Fruit fly (Drosophila melanogaster): Measurements from ENCODE around the gene Pdxk.

Pdxk gene

dm6 chr3L:9368665-9369064, 8.5 kb downstream of the Pdxk start:
- TF ChIP-seq foxo (GFP tag; optimal IDR thresholded peaks at IDR 0.05) = no peak

DNA sequence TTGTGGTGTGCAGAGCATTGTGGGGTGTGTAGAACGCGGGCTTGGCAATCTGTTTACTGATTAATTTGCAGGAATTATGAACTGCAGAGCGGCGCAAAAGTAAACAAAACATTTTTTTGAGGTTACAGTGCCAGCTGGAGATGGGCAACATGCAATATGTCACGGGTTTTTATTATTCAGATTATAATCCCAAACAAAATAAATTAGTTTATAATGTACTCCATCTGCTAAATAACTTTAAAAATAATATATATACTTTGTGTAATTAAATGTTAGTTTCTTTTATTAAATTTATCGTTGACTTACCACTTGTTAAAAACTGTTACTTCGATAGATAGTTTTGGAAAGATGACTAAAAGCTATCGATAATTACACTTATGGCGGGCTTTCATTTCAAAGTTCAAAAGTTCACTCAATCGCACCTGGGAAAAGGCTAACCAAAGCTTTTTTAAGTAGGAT, 10.8 kb downstream of the Pdxk start, which contains the start of gene Fdx1:
Gene Fdx1, minus strand, starts transcription at position 332 of the 459 bp plus-strand sequence.
- TF ChIP-seq Abd-B (GFP tag; optimal IDR thresholded peaks at IDR 0.05) (no peak), CG32264 (GFP tag; optimal IDR thresholded peaks at IDR 0.05) (no peak), tai (GFP tag; optimal IDR thresholded peaks at IDR 0.05) (no peak), HLH106 (tag; optimal IDR thresholded peaks at IDR 0.05) (peak; percentile 56), Rel (GFP tag; optimal IDR thresholded peaks at IDR 0.05) (no peak), Rel (tag; optimal IDR thresholded peaks at IDR 0.05) (peak; percentile 58), ey (GFP tag; optimal IDR thresholded peaks at IDR 0.05) (peak; percentile 23), GATAd (GFP tag; optimal IDR thresholded peaks at IDR 0.05) (no peak), Sp1 (GFP tag; optimal IDR thresholded peaks at IDR 0.05) (peak; percentile 54), Myc (optimal IDR thresholded peaks at IDR 0.05) (no peak), h (GFP tag; optimal IDR thresholded peaks at IDR 0.05) (peak; percentile 40), brk (GFP tag; optimal IDR thresholded peaks at IDR 0.05) (peak; percentile 61), Hr83 (GFP tag; optimal IDR thresholded peaks at IDR 0.05; ENCODE audit: poor library complexity, severe bottlenecking) (no peak), Dif (GFP tag; optimal IDR thresholded peaks at IDR 0.05; ENCODE audit: partially characterized antibody) (no peak), Dfd (GFP tag; optimal IDR thresholded peaks at IDR 0.05) (no peak), psq (GFP tag; optimal IDR thresholded peaks at IDR 0.05) (peak; percentile 39), Hr78 (GFP tag; optimal IDR thresholded peaks at IDR 0.05) (no peak), Vsx2 (GFP tag; optimal IDR thresholded peaks at IDR 0.05; ENCODE audit: partially characterized antibody) (no peak), woc (GFP tag; optimal IDR thresholded peaks at IDR 0.05) (peak; percentile 61), Jra (GFP tag; optimal IDR thresholded peaks at IDR 0.05) (peak; percentile 51), jim (GFP tag; optimal IDR thresholded peaks at IDR 0.05) (no peak), dmrt93B (GFP tag; optimal IDR thresholded peaks at IDR 0.05) (no peak), Mio (GFP tag; optimal IDR thresholded peaks at IDR 0.05) (no peak), Hnf4 (GFP tag; optimal IDR thresholded peaks at IDR 0.05) (peak; percentile 68), dl (GFP tag; optimal IDR thresholded peaks at IDR 0.05; ENCODE audit: insufficient read depth in 1 of 2, partially characterized antibody in 2 of 2) (no peak), fru (GFP tag; optimal IDR thresholded peaks at IDR 0.05) (no peak), sv (GFP tag; optimal IDR thresholded peaks at IDR 0.05) (peak; percentile 43), CG9705 (GFP tag; optimal IDR thresholded peaks at IDR 0.05) (no peak), usp (GFP tag; optimal IDR thresholded peaks at IDR 0.05) (no peak), pan (optimal IDR thresholded peaks at IDR 0.05) (no peak), lola (GFP tag; optimal IDR thresholded peaks at IDR 0.05) (no peak), dsf (GFP tag; optimal IDR thresholded peaks at IDR 0.05; ENCODE audit: borderline replicate concordance) (peak; percentile 32), br (GFP tag; optimal IDR thresholded peaks at IDR 0.05) (peak; percentile 20), N (GFP tag; optimal IDR thresholded peaks at IDR 0.05) (no peak), sage (GFP tag; optimal IDR thresholded peaks at IDR 0.05) (peak; percentile 30), rgr (GFP tag; optimal IDR thresholded peaks at IDR 0.05) (peak; percentile 43), CrebA (GFP tag; optimal IDR thresholded peaks at IDR 0.05; ENCODE audit: borderline replicate concordance) (no peak), OdsH (GFP tag; optimal IDR thresholded peaks at IDR 0.05) (peak; percentile 43), foxo (GFP tag; optimal IDR thresholded peaks at IDR 0.05) (peak in 1 of 2 experiments; percentile 66)

- no peak for TF ChIP-seq usp (GFP tag; optimal IDR thresholded peaks at IDR 0.05)
- TF ChIP-seq Rel (GFP tag; optimal IDR thresholded peaks at IDR 0.05) = no peak
- peak; percentile 5 for TF ChIP-seq Rel (tag; optimal IDR thresholded peaks at IDR 0.05)
- no peak for TF ChIP-seq Hr78 (GFP tag; optimal IDR thresholded peaks at IDR 0.05)
- no peak for TF ChIP-seq woc (GFP tag; optimal IDR thresholded peaks at IDR 0.05)
- no peak for TF ChIP-seq Hnf4 (GFP tag; optimal IDR thresholded peaks at IDR 0.05)
- no peak for TF ChIP-seq CG32264 (GFP tag; optimal IDR thresholded peaks at IDR 0.05)
Observed at dm6 chr3L:9372278-9372975, 12.3 kb downstream of the Pdxk start, which contains the start of the genes Hsp67Bc, CG4456 and Hsp22. Gene Hsp67Bc, minus strand, starts transcription at chr3L:9372497. Gene CG4456, plus strand, starts transcription at chr3L:9372722. Gene Hsp22, plus strand, starts transcription at chr3L:9372931.

Measured in whole organism, wandering third instar larva.